Worm (Caenorhabditis elegans): Measurements from ENCODE around the gene Y119D3B.14.

ce11 chrIII:1163203-1163602 lies 30.4 kb downstream of the Y119D3B.14 start:
- TF ChIP-seq unc-86 (tag; optimal IDR thresholded peaks at IDR 0.05), result no peak
- no peak for TF ChIP-seq nhr-77 (tag; optimal IDR thresholded peaks at IDR 0.05)
- no peak for TF ChIP-seq unc-130 (tag; optimal IDR thresholded peaks at IDR 0.05)
- TF ChIP-seq mef-2 (tag; optimal IDR thresholded peaks at IDR 0.05), result no peak
- TF ChIP-seq elt-3 (tag; optimal IDR thresholded peaks at IDR 0.05), result no peak
- TF ChIP-seq ama-1 (optimal IDR thresholded peaks at IDR 0.05), result no peak
- no peak for TF ChIP-seq ceh-82 (tag; optimal IDR thresholded peaks at IDR 0.05)
- TF ChIP-seq aly-2 (tag; optimal IDR thresholded peaks at IDR 0.05), result no peak
- TF ChIP-seq lin-39 (tag; optimal IDR thresholded peaks at IDR 0.05), result no peak
- TF ChIP-seq mdl-1 (tag; optimal IDR thresholded peaks at IDR 0.05), result no peak
- TF ChIP-seq ztf-11 (tag; optimal IDR thresholded peaks at IDR 0.05), result no peak
- TF ChIP-seq zag-1 (tag; optimal IDR thresholded peaks at IDR 0.05), result no peak
- no peak for TF ChIP-seq dpl-1 (GFP tag; optimal IDR thresholded peaks at IDR 0.05)

Data from whole organism, L1 larva.